Fruit fly (Drosophila melanogaster) whole organism, wandering third instar larva: ENCODE results near the gene Mco4.
A peak's percentile ranks its signal among the peaks of the same experiment; 100 is the strongest.

ENCODE experiments used
- Abd-B ChIP-seq: fragments of >200 bp; optimal IDR thresholded peaks from 2 replicates; lab custom pipeline; 2017; ENCODE audit warnings: missing biosample characterization, missing genetic modification characterization
- CG32264 ChIP-seq: fragments of 200-800 bp; sonication (Bioruptor generic); optimal IDR thresholded peaks from 2 replicates; lab custom pipeline; 2016; ENCODE audit warnings: missing biosample characterization, missing genetic modification characterization
- CG9705 ChIP-seq: fragments of 200-800 bp; sonication (Bioruptor generic); optimal IDR thresholded peaks from 2 replicates; lab custom pipeline; 2018; ENCODE audit warnings: missing biosample characterization, mild to moderate bottlenecking, missing genetic modification characterization
- CrebA ChIP-seq: fragments of 200-800 bp; sonication (Bioruptor generic); optimal IDR thresholded peaks from 2 replicates; lab custom pipeline; 2016; ENCODE audit warnings: missing biosample characterization, mild to moderate bottlenecking, missing genetic modification characterization, borderline replicate concordance
- Dfd ChIP-seq: fragments of >200 bp; optimal IDR thresholded peaks from 2 replicates; lab custom pipeline; 2017; ENCODE audit warnings: missing biosample characterization, missing genetic modification characterization
- Dif ChIP-seq: fragments of 200-275, 200-300 bp; sonication (Bioruptor generic); optimal IDR thresholded peaks from 2 replicates; lab custom pipeline; 2018; ENCODE audit warnings: missing biosample characterization, missing genetic modification characterization; ENCODE audit not compliant: partially characterized antibody
- GATAd ChIP-seq: sonication (Bioruptor generic); optimal IDR thresholded peaks from 2 replicates; lab custom pipeline; 2016; ENCODE audit warnings: missing biosample characterization, missing genetic modification characterization
- HLH106 ChIP-seq: fragments of 200-800 bp; optimal IDR thresholded peaks from 3 replicates; lab custom pipeline; 2019; ENCODE audit warnings: missing biosample characterization, mild to moderate bottlenecking, missing genetic modification characterization, moderate library complexity
- Hnf4 ChIP-seq: fragments of 200-800 bp; sonication (Bioruptor generic); optimal IDR thresholded peaks from 2 replicates; lab custom pipeline; 2016; ENCODE audit warnings: missing biosample characterization, mild to moderate bottlenecking, missing genetic modification characterization
- Hr78 ChIP-seq: fragments of >200 bp; optimal IDR thresholded peaks from 2 replicates; lab custom pipeline; 2017; ENCODE audit warnings: missing biosample characterization, missing genetic modification characterization
- Hr83 ChIP-seq: fragments of 200-300 bp; sonication (Bioruptor generic); optimal IDR thresholded peaks from 2 replicates; lab custom pipeline; 2016; ENCODE audit warnings: missing biosample characterization, mild to moderate bottlenecking, missing genetic modification characterization, moderate library complexity; ENCODE audit not compliant: poor library complexity, severe bottlenecking
- Jra ChIP-seq: sonication (Bioruptor generic); optimal IDR thresholded peaks from 2 replicates; lab custom pipeline; 2016; ENCODE audit warnings: missing biosample characterization, missing genetic modification characterization
- Mio ChIP-seq: sonication (Bioruptor generic); optimal IDR thresholded peaks from 2 replicates; lab custom pipeline; 2016; ENCODE audit warnings: missing biosample characterization, missing genetic modification characterization
- Myc ChIP-seq: fragments of >200 bp; optimal IDR thresholded peaks from 2 replicates; lab custom pipeline; 2017
- N ChIP-seq: fragments of >200 bp; optimal IDR thresholded peaks from 2 replicates; lab custom pipeline; 2018; ENCODE audit warnings: missing biosample characterization, missing external identifiers, missing genetic modification characterization
- OdsH ChIP-seq: fragments of 200-800 bp; sonication (Bioruptor generic); optimal IDR thresholded peaks from 2 replicates; lab custom pipeline; 2016; ENCODE audit warnings: missing biosample characterization, mild to moderate bottlenecking, missing genetic modification characterization
- Rel ChIP-seq, 2 experiments: fragments of 200-800 bp; sonication (Bioruptor generic) in 1 of 2; optimal IDR thresholded peaks; 2 replicates in 1 of 2; 3 replicates in 1 of 2; lab custom pipeline; 2016 to 2019; ENCODE audit warnings: mild to moderate bottlenecking in 2 of 2, missing biosample characterization in 2 of 2, missing genetic modification characterization in 2 of 2, moderate library complexity in 1 of 2
- Sp1 ChIP-seq: fragments of 200-800 bp; sonication (Bioruptor generic); optimal IDR thresholded peaks from 3 replicates; lab custom pipeline; 2019; ENCODE audit warnings: missing biosample characterization, mild to moderate bottlenecking, missing genetic modification characterization, moderate library complexity
- Vsx2 ChIP-seq: fragments of 200-300, 225-300 bp; sonication (Bioruptor generic); optimal IDR thresholded peaks from 2 replicates; lab custom pipeline; 2018; ENCODE audit warnings: missing biosample characterization, missing genetic modification characterization; ENCODE audit not compliant: partially characterized antibody
- br ChIP-seq: fragments of 200-800 bp; sonication (Bioruptor generic); optimal IDR thresholded peaks from 2 replicates; lab custom pipeline; 2016; ENCODE audit warnings: missing biosample characterization, missing genetic modification characterization
- brk ChIP-seq: fragments of 200-800 bp; sonication (Bioruptor generic); optimal IDR thresholded peaks from 2 replicates; lab custom pipeline; 2016; ENCODE audit warnings: missing biosample characterization, mild to moderate bottlenecking, missing genetic modification characterization
- dl ChIP-seq, 2 experiments: fragments of 175-275, 200-275 bp in 1 of 2; fragments of 200-275 bp in 1 of 2; sonication (Bioruptor generic); optimal IDR thresholded peaks; lab custom pipeline; 2018; ENCODE audit warnings: mild to moderate bottlenecking in 2 of 2, missing biosample characterization in 2 of 2, missing genetic modification characterization in 2 of 2, moderate library complexity in 2 of 2; ENCODE audit not compliant: partially characterized antibody in 2 of 2, insufficient read depth in 1 of 2
- dmrt93B ChIP-seq: fragments of 200-800 bp; sonication (Bioruptor generic); optimal IDR thresholded peaks from 2 replicates; lab custom pipeline; 2018; ENCODE audit warnings: missing biosample characterization, mild to moderate bottlenecking, missing genetic modification characterization
- dsf ChIP-seq: sonication (Bioruptor generic); optimal IDR thresholded peaks from 2 replicates; lab custom pipeline; 2016; ENCODE audit warnings: missing biosample characterization, missing genetic modification characterization, borderline replicate concordance
- ey ChIP-seq: fragments of 200-800 bp; sonication (Bioruptor generic); optimal IDR thresholded peaks from 2 replicates; lab custom pipeline; 2016; ENCODE audit warnings: missing biosample characterization, missing genetic modification characterization
- foxo ChIP-seq, 2 experiments: fragments of 200-800 bp; sonication (Bioruptor generic); optimal IDR thresholded peaks; 2 replicates in 1 of 2; 3 replicates in 1 of 2; lab custom pipeline; 2016 to 2017; ENCODE audit warnings: missing biosample characterization in 2 of 2, missing genetic modification characterization in 2 of 2
- fru ChIP-seq: fragments of 200-800 bp; sonication (Bioruptor generic); optimal IDR thresholded peaks from 3 replicates; lab custom pipeline; 2016; ENCODE audit warnings: missing biosample characterization, mild to moderate bottlenecking, missing genetic modification characterization
- h ChIP-seq: fragments of 200-800 bp; sonication (Bioruptor generic); optimal IDR thresholded peaks from 3 replicates; lab custom pipeline; 2016; ENCODE audit warnings: missing biosample characterization, mild to moderate bottlenecking, missing genetic modification characterization
- jim ChIP-seq: fragments of 175-275, 200-325 bp; sonication (Bioruptor generic); optimal IDR thresholded peaks from 2 replicates; lab custom pipeline; 2016; ENCODE audit warnings: missing biosample characterization, mild to moderate bottlenecking, missing genetic modification characterization
- lola ChIP-seq: fragments of >200 bp; optimal IDR thresholded peaks from 2 replicates; lab custom pipeline; 2017; ENCODE audit warnings: missing biosample characterization, missing genetic modification characterization
- pan ChIP-seq: fragments of >200 bp; optimal IDR thresholded peaks from 2 replicates; lab custom pipeline; 2017
- psq ChIP-seq: fragments of 200-800 bp; sonication (Bioruptor generic); optimal IDR thresholded peaks from 3 replicates; lab custom pipeline; 2017; ENCODE audit warnings: missing biosample characterization, mild to moderate bottlenecking, missing genetic modification characterization, moderate library complexity
- rgr ChIP-seq: fragments of 200-800 bp; sonication (Bioruptor generic); optimal IDR thresholded peaks from 3 replicates; lab custom pipeline; 2016; ENCODE audit warnings: missing biosample characterization, mild to moderate bottlenecking, missing genetic modification characterization
- sage ChIP-seq: fragments of 200-800 bp; sonication (Bioruptor generic); optimal IDR thresholded peaks from 2 replicates; lab custom pipeline; 2016; ENCODE audit warnings: missing biosample characterization, mild to moderate bottlenecking, missing genetic modification characterization
- sv ChIP-seq: fragments of 200-800 bp; sonication (Bioruptor generic); optimal IDR thresholded peaks from 3 replicates; lab custom pipeline; 2016; ENCODE audit warnings: missing biosample characterization, missing genetic modification characterization
- tai ChIP-seq: sonication (Bioruptor generic); optimal IDR thresholded peaks from 2 replicates; lab custom pipeline; 2016; ENCODE audit warnings: missing biosample characterization, missing genetic modification characterization
- usp ChIP-seq: fragments of >200 bp; optimal IDR thresholded peaks from 2 replicates; lab custom pipeline; 2017; ENCODE audit warnings: missing biosample characterization, missing genetic modification characterization
- woc ChIP-seq: sonication (Bioruptor generic); optimal IDR thresholded peaks from 2 replicates; lab custom pipeline; 2016; ENCODE audit warnings: missing biosample characterization, mild to moderate bottlenecking, missing genetic modification characterization

Gene Mco4

dm6 chrX:17845820-17846379, 10.0 kb downstream of the Mco4 start:
- TF ChIP-seq Rel (GFP tag; optimal IDR thresholded peaks at IDR 0.05; lab: Kevin White, UChicago) (no peak), Rel (tag; optimal IDR thresholded peaks at IDR 0.05; lab: Kevin White, UChicago) (peak; percentile 48), dl (GFP tag; optimal IDR thresholded peaks at IDR 0.05; lab: Kevin White, UChicago; ENCODE audit: insufficient read depth in 1 of 2, partially characterized antibody in 2 of 2) (no peak)
- TF ChIP-seq, all 38 proteins: peak for 1

- TF ChIP-seq Hnf4 (GFP tag; lab: Kevin White, UChicago), result no peak
- TF ChIP-seq Myc (lab: Kevin White, UChicago), result no peak
- peak in 1 of 2 experiments; percentile 93 for TF ChIP-seq foxo (GFP tag; optimal IDR thresholded peaks at IDR 0.05; lab: Kevin White, UChicago)
- TF ChIP-seq CrebA (GFP tag; lab: Kevin White, UChicago), result no peak
- TF ChIP-seq Jra (GFP tag; lab: Kevin White, UChicago), result peak; percentile 7
- peak; percentile 91 for TF ChIP-seq Sp1
- no peak for TF ChIP-seq Vsx2 (GFP tag; lab: Kevin White, UChicago)
- TF ChIP-seq pan, result no peak
- peak; percentile 84 for TF ChIP-seq OdsH
- no peak for TF ChIP-seq sage (GFP tag; lab: Kevin White, UChicago)
- TF ChIP-seq woc (GFP tag; lab: Kevin White, UChicago), result no peak
- no peak for TF ChIP-seq Dfd
- TF ChIP-seq HLH106 (tag; lab: Kevin White, UChicago), result peak; percentile 96
- TF ChIP-seq h (GFP tag; lab: Kevin White, UChicago), result peak; percentile 91
- peak; percentile 30 for TF ChIP-seq Rel (GFP tag; optimal IDR thresholded peaks at IDR 0.05; lab: Kevin White, UChicago)
- TF ChIP-seq Rel (tag; optimal IDR thresholded peaks at IDR 0.05; lab: Kevin White, UChicago), result peak; percentile 75
- TF ChIP-seq lola (GFP tag; lab: Kevin White, UChicago), result no peak
- no peak for TF ChIP-seq Mio (GFP tag; lab: Kevin White, UChicago)
- TF ChIP-seq sv, result peak; percentile 89
- TF ChIP-seq usp, result no peak
- TF ChIP-seq GATAd (GFP tag; lab: Kevin White, UChicago), result no peak
- no peak for TF ChIP-seq N (GFP tag; lab: Kevin White, UChicago)
- TF ChIP-seq dmrt93B (GFP tag; lab: Kevin White, UChicago), result peak; percentile 92
- peak; percentile 83 for TF ChIP-seq psq (GFP tag; lab: Kevin White, UChicago)
- TF ChIP-seq ey (GFP tag; lab: Kevin White, UChicago), result peak; percentile 70
- TF ChIP-seq Hr83 (GFP tag; lab: Kevin White, UChicago), result no peak
- no peak for TF ChIP-seq dl (GFP tag; optimal IDR thresholded peaks at IDR 0.05; lab: Kevin White, UChicago; ENCODE audit: insufficient read depth in 1 of 2, partially characterized antibody in 2 of 2)
- TF ChIP-seq CG32264 (GFP tag; lab: Kevin White, UChicago), result no peak
- TF ChIP-seq tai, result no peak
- TF ChIP-seq dsf (GFP tag; lab: Kevin White, UChicago), result peak; percentile 31
- TF ChIP-seq fru, result peak; percentile 82
- TF ChIP-seq Abd-B (GFP tag; lab: Kevin White, UChicago), result no peak
- no peak for TF ChIP-seq Dif (GFP tag; lab: Kevin White, UChicago)
- TF ChIP-seq br (GFP tag; lab: Kevin White, UChicago), result peak; percentile 72
- TF ChIP-seq Hr78 (GFP tag; lab: Kevin White, UChicago), result no peak
- TF ChIP-seq brk, result no peak
- no peak for TF ChIP-seq jim (GFP tag; lab: Kevin White, UChicago)
- peak; percentile 90 for TF ChIP-seq rgr (GFP tag; lab: Kevin White, UChicago)
- TF ChIP-seq CG9705 (GFP tag; lab: Kevin White, UChicago), result peak; percentile 92
Observed at dm6 chrX:17844623-17845022, 11.3 kb downstream of the Mco4 start, which contains the start of the genes CG8142 and Ucp4A. Gene CG8142, minus strand, starts transcription at chrX:17844704. Gene Ucp4A, plus strand, starts transcription at chrX:17844949.
